Fruit fly (Drosophila melanogaster): ENCODE measurements around the gene r2d2.

r2d2 gene

DNA sequence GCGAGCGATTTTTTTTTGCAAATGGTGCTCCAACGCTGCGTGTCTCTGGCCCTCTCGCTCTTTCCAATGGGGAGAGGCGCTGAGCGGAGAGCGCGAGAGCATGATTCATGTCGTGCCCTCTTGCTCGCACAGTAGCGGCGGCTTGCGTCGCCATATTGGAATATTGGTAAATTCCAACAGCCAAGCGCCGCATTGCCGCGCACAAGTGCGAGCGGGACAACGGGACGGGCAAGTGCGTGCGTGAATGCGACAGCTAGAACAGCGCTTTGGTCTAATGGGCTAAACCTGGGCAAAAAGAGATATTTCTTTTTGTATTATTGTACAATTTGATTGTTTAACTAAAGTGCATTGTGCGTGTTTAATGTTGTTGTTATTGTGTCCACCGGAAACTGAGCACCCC lies 28.3 kb downstream of the r2d2 start (continued):
- TF ChIP-seq Ets21C (GFP tag; optimal IDR thresholded peaks at IDR 0.05), result no peak
- no peak for TF ChIP-seq CG8632 (GFP tag; optimal IDR thresholded peaks at IDR 0.05)
- no peak for TF ChIP-seq fd85E (GFP tag; optimal IDR thresholded peaks at IDR 0.05)
- peak; percentile 83 for TF ChIP-seq vri (GFP tag; optimal IDR thresholded peaks at IDR 0.05)
- TF ChIP-seq Sox102F (GFP tag; optimal IDR thresholded peaks at IDR 0.05), result no peak
- peak; percentile 40 for TF ChIP-seq CG32006 (GFP tag; optimal IDR thresholded peaks at IDR 0.05)
- TF ChIP-seq CG9139 (GFP tag; optimal IDR thresholded peaks at IDR 0.05), result peak; percentile 30
- no peak for TF ChIP-seq CG3919 (GFP tag; optimal IDR thresholded peaks at IDR 0.05)
- peak; percentile 31 for TF ChIP-seq Lpt (GFP tag; optimal IDR thresholded peaks at IDR 0.05)
- peak; percentile 41 for TF ChIP-seq CG3032 (tag; optimal IDR thresholded peaks at IDR 0.05)
- peak; percentile 32 for TF ChIP-seq CG34406 (GFP tag; optimal IDR thresholded peaks at IDR 0.05)
- TF ChIP-seq topi (GFP tag; optimal IDR thresholded peaks at IDR 0.05), result peak; percentile 36
- TF ChIP-seq CG15336 (GFP tag; IDR thresholded peaks at IDR 0.05), result peak; percentile 53; the same call in 1 of the 2 replicates
- no peak for TF ChIP-seq CG31627 (GFP tag; optimal IDR thresholded peaks at IDR 0.05)
- TF ChIP-seq ss (GFP tag; optimal IDR thresholded peaks at IDR 0.05), result peak; percentile 39 to 59
- TF ChIP-seq OdsH (GFP tag; optimal IDR thresholded peaks at IDR 0.05), result no peak
- no peak for TF ChIP-seq fd59A (GFP tag; optimal IDR thresholded peaks at IDR 0.05)
- TF ChIP-seq CG11294 (GFP tag; IDR thresholded peaks at IDR 0.05), result no peak
- TF ChIP-seq achi (GFP tag; optimal IDR thresholded peaks at IDR 0.05), result no peak

DNA sequence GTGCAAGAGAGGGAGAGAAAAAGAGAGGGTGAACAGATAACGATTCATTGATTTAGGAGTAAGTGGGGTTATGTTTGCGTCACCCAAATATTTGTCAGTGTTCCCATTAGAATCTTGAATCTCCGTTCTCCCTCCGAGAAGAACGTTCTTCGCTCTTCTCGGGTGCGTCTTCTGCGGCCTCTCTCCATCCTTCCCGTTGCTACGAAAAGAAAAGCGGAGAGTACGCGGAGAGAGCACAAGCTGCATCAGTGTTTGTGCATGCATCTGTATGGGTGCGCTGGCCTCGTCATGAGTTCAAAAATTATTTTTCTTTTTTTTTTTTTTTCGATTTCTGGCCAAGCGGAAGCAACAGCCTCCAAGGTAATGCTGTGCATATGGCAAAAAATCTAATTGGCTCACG lies 29.0 kb downstream of the r2d2 start:
- TF ChIP-seq CG15336 (GFP tag; IDR thresholded peaks at IDR 0.05) (peak; percentile 29; the same call in 1 of the 2 replicates), Eip78C (GFP tag) (peak; percentile 66), CG6276 (GFP tag; optimal IDR thresholded peaks at IDR 0.05) (peak; percentile 32), fkh (GFP tag; optimal IDR thresholded peaks at IDR 0.05) (peak; percentile 42), esn (GFP tag; optimal IDR thresholded peaks at IDR 0.05) (peak; percentile 20), eg (GFP tag; IDR thresholded peaks at IDR 0.05) (peak; percentile 16; the same call in 1 of the 3 replicates), CG6163 (GFP tag; IDR thresholded peaks at IDR 0.05) (peak; percentile 60), svp (GFP tag) (peak; percentile 53), acj6 (GFP tag; optimal IDR thresholded peaks at IDR 0.05) (no peak), CG8119 (GFP tag; IDR thresholded peaks at IDR 0.05) (0 out of 3 replicates have a peak, but pooled peaks have one; percentile 27), dsx (GFP tag; optimal IDR thresholded peaks at IDR 0.05; ENCODE audit: poor library complexity, severe bottlenecking) (no peak), dac (GFP tag; optimal IDR thresholded peaks at IDR 0.05) (no peak)

- TF ChIP-seq esn (GFP tag; optimal IDR thresholded peaks at IDR 0.05), result no peak
- no peak for TF ChIP-seq CG3919 (GFP tag; optimal IDR thresholded peaks at IDR 0.05)
- no peak for TF ChIP-seq CG34406 (GFP tag; optimal IDR thresholded peaks at IDR 0.05)
- no peak for TF ChIP-seq fkh (GFP tag; optimal IDR thresholded peaks at IDR 0.05)
- TF ChIP-seq spab (GFP tag; optimal IDR thresholded peaks at IDR 0.05), result no peak
- no peak for TF ChIP-seq ss (GFP tag; optimal IDR thresholded peaks at IDR 0.05)
- TF ChIP-seq svp (GFP tag), result no peak
- TF ChIP-seq pdm3 (GFP tag; optimal IDR thresholded peaks at IDR 0.05), result no peak
- TF ChIP-seq Smox (GFP tag; optimal IDR thresholded peaks at IDR 0.05), result no peak
- TF ChIP-seq dsx (GFP tag; optimal IDR thresholded peaks at IDR 0.05; ENCODE audit: poor library complexity, severe bottlenecking), result peak; percentile 28
- no peak for TF ChIP-seq Blimp-1 (GFP tag; optimal IDR thresholded peaks at IDR 0.05)
- TF ChIP-seq Sox102F (GFP tag; optimal IDR thresholded peaks at IDR 0.05), result no peak
- TF ChIP-seq CG32006 (GFP tag; optimal IDR thresholded peaks at IDR 0.05), result peak; percentile 18
- TF ChIP-seq lz (GFP tag; optimal IDR thresholded peaks at IDR 0.05), result no peak
Measured at dm6 chr2L:7833238-7833637, 33.3 kb downstream of the r2d2 start.

- TF ChIP-seq svp (GFP tag), result peak; percentile 51
- no peak for TF ChIP-seq fd59A (GFP tag; optimal IDR thresholded peaks at IDR 0.05)
- TF ChIP-seq CG8119 (GFP tag; IDR thresholded peaks at IDR 0.05), result no peak
- no peak for TF ChIP-seq CG6276 (GFP tag; optimal IDR thresholded peaks at IDR 0.05)
- TF ChIP-seq Met (GFP tag; optimal IDR thresholded peaks at IDR 0.05), result no peak
- TF ChIP-seq ss (GFP tag; optimal IDR thresholded peaks at IDR 0.05), result no peak
- no peak for TF ChIP-seq pdm3 (GFP tag; optimal IDR thresholded peaks at IDR 0.05)
- TF ChIP-seq fkh (GFP tag; optimal IDR thresholded peaks at IDR 0.05), result no peak
Measured at dm6 chr2L:7833650-7834049, 33.7 kb downstream of the r2d2 start.
